Fruit fly (Drosophila melanogaster): Measurements from ENCODE around the gene Ube4A.

Ube4A gene

dm6 chr2L:6657969-6658748, at the start of gene Ube4A, which contains the start of gene CG31636:
Ube4A (plus strand) TSS chr2L:6658517.
CG31636 (minus strand) TSS chr2L:6658152.
- no peak for TF ChIP-seq psq (optimal IDR thresholded peaks at IDR 0.05)
- no peak for TF ChIP-seq Myc (optimal IDR thresholded peaks at IDR 0.05)
- no peak for TF ChIP-seq h (optimal IDR thresholded peaks at IDR 0.05)
- no peak for TF ChIP-seq Sin3A (optimal IDR thresholded peaks at IDR 0.05)
- TF ChIP-seq ttk (optimal IDR thresholded peaks at IDR 0.05), result no peak
- no peak for TF ChIP-seq insv (optimal IDR thresholded peaks at IDR 0.05)

- TF ChIP-seq Myc (optimal IDR thresholded peaks at IDR 0.05), result no peak
Measured at dm6 chr2L:6610683-6611373, 47.5 kb upstream of the Ube4A start, which contains the start of gene CG11050. CG11050 (plus strand) TSS chr2L:6611011.

dm6 chr2L:6611374-6612005, 46.8 kb upstream of the Ube4A start:
- TF ChIP-seq h (optimal IDR thresholded peaks at IDR 0.05) (no peak), insv (optimal IDR thresholded peaks at IDR 0.05) (no peak), Myc (optimal IDR thresholded peaks at IDR 0.05) (no peak), Sin3A (optimal IDR thresholded peaks at IDR 0.05) (no peak), ttk (optimal IDR thresholded peaks at IDR 0.05) (no peak), psq (optimal IDR thresholded peaks at IDR 0.05) (no peak)

dm6 chr2L:6612477-6613004, 45.8 kb upstream of the Ube4A start:
- TF ChIP-seq Myc (optimal IDR thresholded peaks at IDR 0.05), result no peak
- TF ChIP-seq h (optimal IDR thresholded peaks at IDR 0.05), result no peak
- no peak for TF ChIP-seq insv (optimal IDR thresholded peaks at IDR 0.05)
- TF ChIP-seq ttk (optimal IDR thresholded peaks at IDR 0.05), result no peak
- no peak for TF ChIP-seq psq (optimal IDR thresholded peaks at IDR 0.05)
- TF ChIP-seq Sin3A (optimal IDR thresholded peaks at IDR 0.05), result no peak

- TF ChIP-seq h (optimal IDR thresholded peaks at IDR 0.05) (no peak), Sin3A (optimal IDR thresholded peaks at IDR 0.05) (no peak), ttk (optimal IDR thresholded peaks at IDR 0.05) (no peak), insv (optimal IDR thresholded peaks at IDR 0.05) (no peak), psq (optimal IDR thresholded peaks at IDR 0.05) (no peak), Myc (optimal IDR thresholded peaks at IDR 0.05) (no peak)
Measured at dm6 chr2L:6613156-6613555, 45.2 kb upstream of the Ube4A start.

- TF ChIP-seq psq (optimal IDR thresholded peaks at IDR 0.05) (no peak), insv (optimal IDR thresholded peaks at IDR 0.05) (no peak), ttk (optimal IDR thresholded peaks at IDR 0.05) (no peak), Sin3A (optimal IDR thresholded peaks at IDR 0.05) (no peak), Myc (optimal IDR thresholded peaks at IDR 0.05) (no peak), h (optimal IDR thresholded peaks at IDR 0.05) (no peak)
Measured at dm6 chr2L:6614229-6614935, 43.9 kb upstream of the Ube4A start.

dm6 chr2L:6621600-6621999, 36.7 kb upstream of the Ube4A start, which contains the start of gene DIP-iota:
DIP-iota (minus strand) TSS chr2L:6621700.
- TF ChIP-seq h (optimal IDR thresholded peaks at IDR 0.05), result no peak
- no peak for TF ChIP-seq Myc (optimal IDR thresholded peaks at IDR 0.05)
- no peak for TF ChIP-seq ttk (optimal IDR thresholded peaks at IDR 0.05)
- TF ChIP-seq Sin3A (optimal IDR thresholded peaks at IDR 0.05), result no peak
- TF ChIP-seq psq (optimal IDR thresholded peaks at IDR 0.05), result no peak
- TF ChIP-seq insv (optimal IDR thresholded peaks at IDR 0.05), result no peak

- TF ChIP-seq insv (optimal IDR thresholded peaks at IDR 0.05) (no peak), psq (optimal IDR thresholded peaks at IDR 0.05) (no peak), Sin3A (optimal IDR thresholded peaks at IDR 0.05) (no peak), h (optimal IDR thresholded peaks at IDR 0.05) (no peak)
Measured at dm6 chr2L:6622031-6622430, 36.3 kb upstream of the Ube4A start.

- no peak for TF ChIP-seq insv (optimal IDR thresholded peaks at IDR 0.05)
Measured at dm6 chr2L:6622642-6623162, 35.6 kb upstream of the Ube4A start, which contains the start of gene CG34345. CG34345 (plus strand) TSS chr2L:6623112.

dm6 chr2L:6632307-6632706, 26.0 kb upstream of the Ube4A start, which contains the start of gene Oatp26F:
Oatp26F (minus strand) TSS chr2L:6632407.
- TF ChIP-seq h (optimal IDR thresholded peaks at IDR 0.05) (no peak), insv (optimal IDR thresholded peaks at IDR 0.05) (no peak), Myc (optimal IDR thresholded peaks at IDR 0.05) (no peak), Sin3A (optimal IDR thresholded peaks at IDR 0.05) (no peak), psq (optimal IDR thresholded peaks at IDR 0.05) (no peak), ttk (optimal IDR thresholded peaks at IDR 0.05) (no peak)

- no peak for TF ChIP-seq Sin3A (optimal IDR thresholded peaks at IDR 0.05)
- TF ChIP-seq ttk (optimal IDR thresholded peaks at IDR 0.05), result no peak
- TF ChIP-seq psq (optimal IDR thresholded peaks at IDR 0.05), result no peak
- TF ChIP-seq insv (optimal IDR thresholded peaks at IDR 0.05), result no peak
- TF ChIP-seq h (optimal IDR thresholded peaks at IDR 0.05), result no peak
- no peak for TF ChIP-seq Myc (optimal IDR thresholded peaks at IDR 0.05)
Measured at dm6 chr2L:6643218-6643756, 15.0 kb upstream of the Ube4A start.

Data from Kc167 (cell line).